Worm (Caenorhabditis elegans) whole organism, late embryonic: ENCODE results near the gene K07F5.8.

ENCODE experiments used
- C08G9.2 ChIP-seq: sonication (generic microtip); optimal IDR thresholded peaks from 2 replicates; lab custom pipeline; 2016; ENCODE audit warnings: mild to moderate bottlenecking, missing genetic modification characterization, moderate library complexity, missing compliant biosample characterization
- C38D4.7 ChIP-seq: fragments of 200-800 bp; sonication (Bioruptor generic); optimal IDR thresholded peaks from 2 replicates; lab custom pipeline; 2018; ENCODE audit warnings: mild to moderate bottlenecking, missing genetic modification characterization, moderate library complexity, missing compliant biosample characterization
- ahr-1 ChIP-seq: sonication (generic microtip); optimal IDR thresholded peaks from 2 replicates; lab custom pipeline; 2016; ENCODE audit warnings: missing genetic modification characterization, missing compliant biosample characterization
- ama-1 ChIP-seq: fragments of 150-350 bp; optimal IDR thresholded peaks from 2 replicates; lab custom pipeline; 2014
- ceh-18 ChIP-seq: sonication (generic microtip); optimal IDR thresholded peaks from 2 replicates; lab custom pipeline; 2016; ENCODE audit warnings: missing genetic modification characterization, missing compliant biosample characterization
- ceh-19 ChIP-seq: fragments of 200-800 bp; sonication (Bioruptor generic); optimal IDR thresholded peaks from 2 replicates; lab custom pipeline; 2018; ENCODE audit warnings: mild to moderate bottlenecking, missing genetic modification characterization, missing compliant biosample characterization
- ceh-24 ChIP-seq: sonication (generic microtip); optimal IDR thresholded peaks from 2 replicates; lab custom pipeline; 2016; ENCODE audit warnings: mild to moderate bottlenecking, missing genetic modification characterization, missing compliant biosample characterization
- ceh-30 ChIP-seq: fragments of 150-350 bp; optimal IDR thresholded peaks from 2 replicates; lab custom pipeline; 2014; ENCODE audit warnings: missing biosample characterization, missing genetic modification characterization
- ceh-31 ChIP-seq: sonication (generic microtip); optimal IDR thresholded peaks from 2 replicates; lab custom pipeline; 2016; ENCODE audit warnings: missing genetic modification characterization, missing compliant biosample characterization
- ceh-34 ChIP-seq: sonication (generic microtip); optimal IDR thresholded peaks from 2 replicates; lab custom pipeline; 2016; ENCODE audit warnings: mild to moderate bottlenecking, missing genetic modification characterization, missing compliant biosample characterization
- ceh-45 ChIP-seq: fragments of 200-800 bp; sonication (Bioruptor generic); IDR thresholded peaks from 2 replicates; pipeline ENCODE4 v1.3.6; 2022; ENCODE audit warnings: missing genetic modification reagents, missing genetic modification characterization, missing compliant biosample characterization
- ceh-48 ChIP-seq: sonication (generic microtip); optimal IDR thresholded peaks from 2 replicates; lab custom pipeline; 2016; ENCODE audit warnings: missing genetic modification characterization, inconsistent platforms, missing compliant biosample characterization
- dve-1 ChIP-seq: sonication (generic microtip); optimal IDR thresholded peaks from 2 replicates; lab custom pipeline; 2017; ENCODE audit warnings: antibody characterized with exemption, mild to moderate bottlenecking, missing genetic modification characterization, missing compliant biosample characterization
- elt-2 ChIP-seq: sonication (generic microtip); optimal IDR thresholded peaks from 2 replicates; lab custom pipeline; 2016; ENCODE audit warnings: missing genetic modification reagents, missing genetic modification characterization, missing compliant biosample characterization
- elt-4 ChIP-seq: sonication (generic microtip); optimal IDR thresholded peaks from 2 replicates; lab custom pipeline; 2016; ENCODE audit warnings: missing genetic modification characterization, missing compliant biosample characterization
- fax-1 ChIP-seq: sonication (generic microtip); optimal IDR thresholded peaks from 2 replicates; lab custom pipeline; 2016; ENCODE audit warnings: missing genotype, missing genetic modification characterization, missing compliant biosample characterization
- fkh-10 ChIP-seq: fragments of 150-350 bp; optimal IDR thresholded peaks from 2 replicates; lab custom pipeline; 2014; ENCODE audit warnings: missing biosample characterization, missing genetic modification reagents, missing genetic modification characterization
- fkh-6 ChIP-seq: sonication (generic microtip); optimal IDR thresholded peaks from 2 replicates; lab custom pipeline; 2016; ENCODE audit warnings: missing genetic modification characterization, missing compliant biosample characterization
- hlh-13 ChIP-seq: fragments of 200-800 bp; sonication (Bioruptor generic); optimal IDR thresholded peaks from 2 replicates; lab custom pipeline; 2018; ENCODE audit warnings: mild to moderate bottlenecking, missing genetic modification characterization, missing compliant biosample characterization
- hlh-30 ChIP-seq: sonication (generic microtip); optimal IDR thresholded peaks from 2 replicates; lab custom pipeline; 2017; ENCODE audit warnings: antibody characterized with exemption, missing genetic modification characterization, missing compliant biosample characterization; ENCODE audit not compliant: insufficient read depth
- lim-6 ChIP-seq: sonication (generic microtip); optimal IDR thresholded peaks from 2 replicates; lab custom pipeline; 2016; ENCODE audit warnings: missing genetic modification characterization, missing compliant biosample characterization
- lin-11 ChIP-seq: fragments of 200-800 bp; sonication (Bioruptor generic); optimal IDR thresholded peaks from 2 replicates; lab custom pipeline; 2018; ENCODE audit warnings: mild to moderate bottlenecking, missing genetic modification characterization, missing compliant biosample characterization
- nhr-11 ChIP-seq: fragments of 150-350 bp; optimal IDR thresholded peaks from 2 replicates; lab custom pipeline; 2014; ENCODE audit warnings: missing biosample characterization, missing genetic modification characterization
- npax-4 ChIP-seq: sonication (generic microtip); optimal IDR thresholded peaks from 2 replicates; lab custom pipeline; 2016; ENCODE audit warnings: missing genetic modification characterization, missing compliant biosample characterization
- pag-3 ChIP-seq: sonication (generic microtip); optimal IDR thresholded peaks from 2 replicates; lab custom pipeline; 2016; ENCODE audit warnings: missing compliant biosample characterization, missing genetic modification characterization, borderline replicate concordance
- pha-2 ChIP-seq: sonication (generic microtip); optimal IDR thresholded peaks from 2 replicates; lab custom pipeline; 2017; ENCODE audit warnings: mild to moderate bottlenecking, missing genetic modification characterization, missing compliant biosample characterization
- pqm-1 ChIP-seq: sonication (generic microtip); optimal IDR thresholded peaks from 2 replicates; lab custom pipeline; 2016; ENCODE audit warnings: missing genetic modification characterization, missing compliant biosample characterization
- sdc-2 ChIP-seq: sonication (generic microtip); optimal IDR thresholded peaks from 2 replicates; lab custom pipeline; 2016; ENCODE audit warnings: missing genotype, missing genetic modification characterization, missing compliant biosample characterization
- tbx-2 ChIP-seq: sonication (generic microtip); optimal IDR thresholded peaks from 2 replicates; lab custom pipeline; 2016; ENCODE audit warnings: missing genetic modification characterization, missing compliant biosample characterization
- ttx-3 ChIP-seq: sonication (generic microtip); optimal IDR thresholded peaks from 2 replicates; lab custom pipeline; 2016; ENCODE audit warnings: missing genetic modification reagents, missing genetic modification characterization, missing compliant biosample characterization
- unc-42 ChIP-seq: sonication (generic microtip); optimal IDR thresholded peaks from 2 replicates; lab custom pipeline; 2016; ENCODE audit warnings: missing genotype, missing genetic modification characterization, missing compliant biosample characterization
- zip-5 ChIP-seq: sonication (generic microtip); optimal IDR thresholded peaks from 2 replicates; lab custom pipeline; 2016; ENCODE audit warnings: missing genetic modification characterization, missing compliant biosample characterization

The K07F5.8 gene

ce11 chrIV:9848075-9848474, 1.4 kb downstream of the K07F5.8 start, which contains the start of gene K07F5.7:
K07F5.7 (minus strand) TSS chrIV:9848175.
- TF ChIP-seq npax-4 (tag; lab: Kevin White, UChicago), result no peak

- no peak for TF ChIP-seq ceh-19
- no peak for TF ChIP-seq ceh-48 (tag; lab: Kevin White, UChicago)
- TF ChIP-seq hlh-30, result no peak
Measured at ce11 chrIV:9846574-9846973, 3.0 kb downstream of the K07F5.8 start, which contains the start of gene K07F5.6. K07F5.6 (minus strand) TSS chrIV:9846674.

- no peak for TF ChIP-seq ceh-19
- no peak for TF ChIP-seq nhr-11 (tag; lab: Kevin White, UChicago)
- no peak for TF ChIP-seq C08G9.2 (tag; lab: Kevin White, UChicago)
- TF ChIP-seq hlh-30, result no peak
- no peak for TF ChIP-seq tbx-2
- TF ChIP-seq fkh-10 (GFP tag; lab: Kevin White, UChicago), result no peak
- no peak for TF ChIP-seq ceh-18 (tag; lab: Kevin White, UChicago)
- TF ChIP-seq elt-4 (tag; lab: Kevin White, UChicago), result no peak
- no peak for TF ChIP-seq ceh-34 (tag; lab: Kevin White, UChicago)
- no peak for TF ChIP-seq npax-4 (tag; lab: Kevin White, UChicago)
- TF ChIP-seq ahr-1 (tag; lab: Kevin White, UChicago), result no peak
- TF ChIP-seq hlh-13 (GFP tag; lab: Kevin White, UChicago), result no peak
- no peak for TF ChIP-seq ceh-45 (GFP tag; lab: Robert Waterston, UW)
- no peak for TF ChIP-seq sdc-2 (tag; lab: Kevin White, UChicago)
- TF ChIP-seq fkh-6 (tag; lab: Kevin White, UChicago), result no peak
- no peak for TF ChIP-seq elt-2 (tag; lab: Kevin White, UChicago)
- no peak for TF ChIP-seq ceh-48 (tag; lab: Kevin White, UChicago)
- TF ChIP-seq dve-1 (tag; lab: Kevin White, UChicago), result no peak
- TF ChIP-seq lin-11 (tag; lab: Kevin White, UChicago), result no peak
Measured at ce11 chrIV:9843760-9844159, 5.8 kb downstream of the K07F5.8 start, which contains the start of gene nspd-2. nspd-2 (plus strand) TSS chrIV:9844060.

ce11 chrIV:9842071-9842470, 7.5 kb downstream of the K07F5.8 start, which contains the start of gene K07F5.17:
K07F5.17 (plus strand) TSS chrIV:9842371.
- no peak for TF ChIP-seq C38D4.7 (GFP tag; lab: Kevin White, UChicago)
- no peak for TF ChIP-seq C08G9.2 (tag; lab: Kevin White, UChicago)
- no peak for TF ChIP-seq fkh-6 (tag; lab: Kevin White, UChicago)
- no peak for TF ChIP-seq pha-2
- no peak for TF ChIP-seq unc-42 (tag; lab: Kevin White, UChicago)
- no peak for TF ChIP-seq ceh-24 (tag; lab: Kevin White, UChicago)
- TF ChIP-seq ceh-31 (tag; lab: Kevin White, UChicago), result no peak
- no peak for TF ChIP-seq zip-5 (tag; lab: Kevin White, UChicago)
- TF ChIP-seq ama-1 (lab: Kevin White, UChicago), result no peak
- no peak for TF ChIP-seq pqm-1 (tag; lab: Kevin White, UChicago)
- no peak for TF ChIP-seq ceh-19
- no peak for TF ChIP-seq ceh-30 (tag; lab: Kevin White, UChicago)
- TF ChIP-seq ceh-45 (GFP tag; lab: Robert Waterston, UW), result no peak
- TF ChIP-seq pag-3 (tag; lab: Kevin White, UChicago), result no peak
- TF ChIP-seq fax-1 (tag; lab: Kevin White, UChicago), result no peak
- no peak for TF ChIP-seq lim-6 (tag; lab: Kevin White, UChicago)
- TF ChIP-seq fkh-10 (GFP tag; lab: Kevin White, UChicago), result no peak

ce11 chrIV:9840984-9841590, 8.4 kb downstream of the K07F5.8 start, which contains the start of the genes kin-24 and msp-56:
kin-24 (minus strand) TSS chrIV:9841084.
msp-56 (plus strand) TSS chrIV:9841540.
- no peak for TF ChIP-seq ttx-3
